Worm (Caenorhabditis elegans) whole organism, L4/young adult: ENCODE data around the gene rig-6.

Source experiments
- W03F9.2 ChIP-seq: fragments of 150-350 bp; optimal IDR thresholded peaks from 2 replicates; lab custom pipeline; 2014; ENCODE audit warnings: missing biosample characterization, missing genetic modification characterization
- dao-5 ChIP-seq: sonication (generic microtip); optimal IDR thresholded peaks from 2 replicates; lab custom pipeline; 2016; ENCODE audit warnings: missing genotype, missing genetic modification characterization, moderate library complexity, missing compliant biosample characterization
- him-1 ChIP-seq: sonication (generic microtip); optimal IDR thresholded peaks from 2 replicates; lab custom pipeline; 2016; ENCODE audit warnings: missing genotype, missing genetic modification reagents, missing genetic modification characterization, missing compliant biosample characterization

DNA sequence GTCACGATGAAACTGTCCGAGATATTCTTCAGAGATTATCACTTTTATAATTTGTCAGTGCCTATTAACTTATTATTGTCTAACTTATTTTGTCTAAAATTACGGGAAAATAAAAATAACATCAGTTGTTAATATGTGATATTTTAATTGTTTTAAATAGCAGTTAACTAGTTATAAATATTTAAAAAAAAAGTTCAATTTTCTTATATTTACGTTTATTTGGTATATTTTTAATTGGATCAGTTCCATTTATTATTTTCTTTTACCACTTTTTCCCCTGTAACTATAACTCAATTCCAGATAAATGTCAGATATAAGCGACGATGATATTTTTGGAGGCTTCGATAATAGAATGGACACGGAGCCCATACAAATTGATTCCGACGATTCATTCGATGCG lies 16.4 kb downstream of the rig-6 start, which contains the start of gene C33F10.4:
- TF ChIP-seq dao-5 (tag; lab: Kevin White, UChicago) (no peak), W03F9.2 (tag; lab: Kevin White, UChicago) (no peak), him-1 (tag; lab: Kevin White, UChicago) (no peak)
